Worm (Caenorhabditis elegans): Measurements from ENCODE around the gene F35H8.1.

The F35H8.1 gene

DNA sequence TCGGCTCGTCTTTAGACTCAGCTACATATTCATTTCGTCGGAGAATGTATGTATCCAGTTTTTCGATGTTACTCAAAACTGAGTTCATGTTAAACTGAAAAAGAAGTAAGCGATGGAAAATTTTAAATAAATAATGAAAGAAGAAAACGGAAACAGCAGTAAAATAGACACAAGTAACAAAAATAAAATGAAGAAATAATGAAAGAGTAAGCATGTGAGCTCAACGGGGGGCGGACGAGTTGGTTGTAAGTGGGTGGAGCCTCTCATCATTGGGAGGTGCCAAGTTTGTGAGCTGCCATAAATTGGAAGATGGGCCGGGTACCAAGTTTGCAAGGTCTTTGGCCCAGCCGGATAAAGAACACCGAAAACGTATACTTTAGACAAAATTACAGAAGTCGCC, 30.4 kb upstream of the F35H8.1 start, which contains the start of gene wee-1.1:
Gene wee-1.1 (minus strand): TSS at position 101 of the 400 bp plus-strand sequence.
- TF ChIP-seq gei-8 (GFP tag; optimal IDR thresholded peaks at IDR 0.05) (no peak), nhr-237 (tag; optimal IDR thresholded peaks at IDR 0.05) (no peak), zfp-3 (GFP tag; conservative IDR thresholded peaks at IDR 0.05) (no peak), nhr-76 (tag; optimal IDR thresholded peaks at IDR 0.05) (no peak), daf-12 (tag; optimal IDR thresholded peaks at IDR 0.05) (no peak)

DNA sequence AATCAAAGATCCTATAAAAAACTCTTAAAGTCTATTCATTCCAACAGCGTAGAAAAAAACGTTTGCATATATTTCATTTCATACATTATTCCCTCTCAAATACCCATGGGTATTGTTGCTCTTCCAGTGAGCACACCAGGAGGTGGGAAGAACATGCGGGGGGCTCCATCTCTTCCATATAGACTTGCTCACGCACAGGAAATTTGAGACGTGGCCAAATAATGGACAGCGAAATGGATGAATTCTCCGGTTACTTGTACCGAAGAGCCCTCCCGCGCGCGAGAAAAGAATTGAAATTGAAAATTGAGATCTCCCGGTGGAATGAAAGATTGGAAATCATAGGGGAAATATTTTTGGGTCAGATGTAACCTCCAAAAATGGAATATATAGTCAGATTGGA, 24.6 kb upstream of the F35H8.1 start:
- TF ChIP-seq egl-43 (GFP tag; IDR thresholded peaks at IDR 0.05) (0 out of 2 replicates have a peak, but pooled peaks have one; percentile 11), aly-2 (tag; optimal IDR thresholded peaks at IDR 0.05) (no peak), duxl-1 (tag; optimal IDR thresholded peaks at IDR 0.05; ENCODE audit: poor library complexity) (no peak)

DNA sequence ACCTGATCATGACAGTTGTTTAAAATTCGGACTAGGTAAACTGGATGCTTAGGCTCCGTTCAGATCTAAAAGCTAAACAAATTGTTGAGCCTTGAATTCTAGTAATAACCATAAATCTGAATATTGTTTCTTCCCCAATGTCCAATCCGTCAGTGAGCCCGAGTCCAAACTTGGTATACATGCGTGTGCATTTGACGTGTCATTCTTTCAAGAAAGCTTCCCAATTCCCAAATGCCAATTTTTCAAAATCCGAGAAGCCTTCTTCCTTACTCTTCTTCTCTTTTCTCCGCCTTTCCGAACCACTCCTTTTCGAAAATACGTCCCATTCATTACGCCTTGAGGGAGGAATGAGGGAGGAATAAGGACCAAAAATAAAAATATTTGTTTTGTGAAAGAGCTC, 23.6 kb upstream of the F35H8.1 start:
- TF ChIP-seq hmg-1.1 (GFP tag; IDR thresholded peaks at IDR 0.05), result 0 out of 2 replicates have a peak, but pooled peaks have one; percentile 32
- no peak for TF ChIP-seq egl-43 (GFP tag; IDR thresholded peaks at IDR 0.05)

DNA sequence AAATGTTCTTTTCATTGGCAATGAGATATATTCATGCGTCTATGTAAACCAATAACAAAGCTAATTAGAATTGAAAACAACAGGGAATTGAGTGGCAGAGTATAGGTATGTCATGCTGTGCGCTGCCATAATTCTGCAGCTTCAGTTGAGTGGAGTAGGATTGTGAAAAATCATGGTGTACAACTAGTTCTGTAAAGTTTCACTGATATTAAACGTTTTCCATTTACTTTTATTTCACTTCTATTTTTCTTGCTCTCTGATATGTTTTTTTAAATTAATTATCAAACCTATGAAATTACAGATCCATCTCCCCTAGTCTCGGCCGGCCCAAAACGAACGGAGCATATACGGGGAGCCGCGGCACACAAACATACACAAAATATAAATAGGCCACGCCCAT, 22.6 kb upstream of the F35H8.1 start, which contains the start of gene exc-7:
Gene exc-7 (plus strand): TSS at position 301 of the 400 bp plus-strand sequence.
- TF ChIP-seq unc-62 (GFP tag; optimal IDR thresholded peaks at IDR 0.05 in 1 of 2) (peak in 1 of 2 experiments; percentile 83), unc-62 (tag; optimal IDR thresholded peaks at IDR 0.05) (no peak), daf-8 (GFP tag; IDR thresholded peaks at IDR 0.05) (no peak)

DNA sequence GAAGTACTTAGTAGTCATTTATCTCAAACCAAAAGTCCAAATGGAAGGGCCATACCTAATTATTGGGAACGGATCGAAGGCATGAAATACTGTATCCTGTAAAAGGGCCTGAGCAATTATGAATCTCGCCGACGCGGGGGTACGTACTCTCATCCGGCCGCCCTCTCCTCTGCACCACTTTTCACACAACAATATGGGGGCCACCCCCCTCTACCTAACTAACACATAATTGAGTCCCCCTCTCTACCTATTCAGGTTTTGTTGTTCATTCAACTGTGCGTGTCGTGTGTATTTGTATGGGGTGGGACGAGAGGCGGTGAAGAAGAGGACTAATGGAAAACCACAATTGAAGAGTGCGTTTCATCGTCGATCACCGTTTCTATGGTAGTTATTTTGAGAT, 21.3 kb upstream of the F35H8.1 start:
- TF ChIP-seq ceh-82 (tag; optimal IDR thresholded peaks at IDR 0.05) (no peak), dve-1 (tag; optimal IDR thresholded peaks at IDR 0.05; ENCODE audit: insufficient read depth) (no peak), F44E2.7 (GFP tag; IDR thresholded peaks at IDR 0.05) (0 out of 2 replicates have a peak, but pooled peaks have one; percentile 43), zip-11 (GFP tag; IDR thresholded peaks at IDR 0.05) (no peak), attf-4 (tag; optimal IDR thresholded peaks at IDR 0.05) (no peak), rbr-2 (tag; optimal IDR thresholded peaks at IDR 0.05) (peak; percentile 1), unc-62 (GFP tag; optimal IDR thresholded peaks at IDR 0.05 in 1 of 2) (peak in 1 of 2 experiments; percentile 60), unc-62 (tag; optimal IDR thresholded peaks at IDR 0.05) (no peak), egl-43 (GFP tag; IDR thresholded peaks at IDR 0.05) (0 out of 2 replicates have a peak, but pooled peaks have one; percentile 58), F10B5.3 (tag; optimal IDR thresholded peaks at IDR 0.05) (no peak), lir-3 (tag; optimal IDR thresholded peaks at IDR 0.05) (no peak), duxl-1 (tag; optimal IDR thresholded peaks at IDR 0.05; ENCODE audit: poor library complexity) (no peak), ztf-7 (tag; optimal IDR thresholded peaks at IDR 0.05) (no peak), lsy-2 (tag; optimal IDR thresholded peaks at IDR 0.05) (no peak), mes-2 (tag; optimal IDR thresholded peaks at IDR 0.05; ENCODE audit: poor library complexity, severe bottlenecking) (peak; percentile 15), tag-97 (GFP tag; IDR thresholded peaks at IDR 0.05) (no peak), nhr-237 (tag; optimal IDR thresholded peaks at IDR 0.05) (no peak)

DNA sequence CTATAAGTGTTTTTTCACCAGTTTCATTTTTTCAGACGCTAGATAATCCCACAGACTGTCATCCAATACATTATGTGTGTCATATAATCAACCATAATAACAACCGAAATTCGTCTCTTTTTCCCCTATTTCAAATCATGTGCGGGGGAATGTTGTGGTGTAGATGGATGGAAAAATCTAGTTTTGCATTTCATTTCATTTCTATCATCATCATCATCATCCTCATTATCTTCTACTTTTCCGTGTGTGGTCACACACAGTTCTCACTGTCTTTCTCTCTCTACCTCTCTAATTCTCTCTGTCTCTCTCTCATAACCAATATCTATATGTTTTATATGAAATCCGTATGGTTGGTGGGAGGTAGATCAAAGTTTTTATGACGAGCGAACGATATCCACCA, 20.3 kb upstream of the F35H8.1 start:
- no peak for TF ChIP-seq nhr-102 (tag; optimal IDR thresholded peaks at IDR 0.05)
- no peak for TF ChIP-seq hlh-11 (tag; optimal IDR thresholded peaks at IDR 0.05)
- TF ChIP-seq fos-1 (tag; optimal IDR thresholded peaks at IDR 0.05), result no peak
- TF ChIP-seq madf-9 (GFP tag; conservative IDR thresholded peaks at IDR 0.05), result no peak
- TF ChIP-seq zip-2 (tag; optimal IDR thresholded peaks at IDR 0.05), result no peak
- no peak for TF ChIP-seq fkh-10 (GFP tag; optimal IDR thresholded peaks at IDR 0.05)
- no peak for TF ChIP-seq pha-4 (GFP tag; IDR thresholded peaks at IDR 0.05)
- no peak for TF ChIP-seq pha-4 (tag; optimal IDR thresholded peaks at IDR 0.05)
- TF ChIP-seq nhr-77 (tag; optimal IDR thresholded peaks at IDR 0.05), result no peak
- TF ChIP-seq unc-62 (GFP tag; optimal IDR thresholded peaks at IDR 0.05 in 1 of 2), result peak in 1 of 2 experiments; percentile 90
- no peak for TF ChIP-seq unc-62 (tag; optimal IDR thresholded peaks at IDR 0.05)
- TF ChIP-seq nhr-28 (tag; optimal IDR thresholded peaks at IDR 0.05), result peak; percentile 41
- no peak for TF ChIP-seq F26F4.8 (GFP tag; conservative IDR thresholded peaks at IDR 0.05)
- no peak for TF ChIP-seq hmg-1.1 (GFP tag; IDR thresholded peaks at IDR 0.05)
- no peak for TF ChIP-seq spr-1 (tag; optimal IDR thresholded peaks at IDR 0.05)
- no peak for TF ChIP-seq mdt-29 (GFP tag; IDR thresholded peaks at IDR 0.05)
- peak; percentile 59 for TF ChIP-seq hlh-30 (tag; optimal IDR thresholded peaks at IDR 0.05; ENCODE audit: insufficient read depth)
- TF ChIP-seq nhr-237 (tag; optimal IDR thresholded peaks at IDR 0.05), result no peak
- peak; percentile 42 for TF ChIP-seq mxl-3 (GFP tag; optimal IDR thresholded peaks at IDR 0.05)
- no peak for TF ChIP-seq ztf-7 (tag; optimal IDR thresholded peaks at IDR 0.05)
- no peak for TF ChIP-seq unc-39 (tag; optimal IDR thresholded peaks at IDR 0.05)
- no peak for TF ChIP-seq zfp-3 (GFP tag; conservative IDR thresholded peaks at IDR 0.05)
- no peak for TF ChIP-seq D1046.2 (GFP tag; IDR thresholded peaks at IDR 0.05)
- TF ChIP-seq nhr-48 (tag; optimal IDR thresholded peaks at IDR 0.05), result no peak
